Fruit fly (Drosophila melanogaster) whole organism, embryonic: ENCODE measurements around the gene CG11598.

ENCODE experiments used
- Asciz ChIP-seq: fragments of 200-800 bp; sonication (Bioruptor generic); optimal IDR thresholded peaks from 2 replicates; lab custom pipeline; 2017; ENCODE audit warnings: missing biosample characterization, mild to moderate bottlenecking, missing genetic modification characterization, missing genetic modification reagents
- Awh ChIP-seq: fragments of 200-800 bp; sonication (Bioruptor generic); IDR thresholded peaks from 2 replicates; pipeline ENCODE4, ENCODE4 v1.3.6; 2022; ENCODE audit warnings: missing biosample characterization, missing genetic modification characterization
- BtbVII ChIP-seq: fragments of 200-800 bp; sonication (Bioruptor generic); optimal IDR thresholded peaks from 3 replicates; lab custom pipeline; 2017; ENCODE audit warnings: missing biosample characterization, mild to moderate bottlenecking, missing genetic modification characterization
- CG10209 ChIP-seq: fragments of 200-800 bp; sonication (Bioruptor generic); optimal IDR thresholded peaks from 3 replicates; lab custom pipeline; 2017; ENCODE audit warnings: missing biosample characterization, mild to moderate bottlenecking, missing genetic modification characterization, missing genetic modification reagents
- CG10543 ChIP-seq: fragments of 200-800 bp; sonication (Bioruptor generic); optimal IDR thresholded peaks from 3 replicates; lab custom pipeline; 2017; ENCODE audit warnings: missing biosample characterization, mild to moderate bottlenecking, missing genetic modification characterization, moderate library complexity
- CG11085 ChIP-seq: fragments of 200-800 bp; sonication (Bioruptor generic); IDR thresholded peaks from 2 replicates; pipeline ENCODE4 v1.3.6; 2022; ENCODE audit warnings: missing biosample characterization, missing genetic modification characterization
- CG11723 ChIP-seq: fragments of 200-800 bp; sonication (Bioruptor generic); optimal IDR thresholded peaks from 2 replicates; lab custom pipeline; 2017; ENCODE audit warnings: missing biosample characterization, mild to moderate bottlenecking, missing genetic modification characterization
- CG12299 ChIP-seq: fragments of 200-800 bp; sonication (Bioruptor generic); optimal IDR thresholded peaks from 2 replicates; lab custom pipeline; 2018; ENCODE audit warnings: missing biosample characterization, mild to moderate bottlenecking, missing genetic modification characterization
- CG13287 ChIP-seq: fragments of 200-800 bp; sonication (Bioruptor generic); IDR thresholded peaks from 2 replicates; pipeline ENCODE4 v1.3.6; 2022; ENCODE audit warnings: missing biosample characterization, missing genetic modification characterization; ENCODE audit not compliant: partially characterized antibody
- CG17912 ChIP-seq: fragments of 200-800 bp; sonication (Bioruptor generic); optimal IDR thresholded peaks from 2 replicates; lab custom pipeline; 2018; ENCODE audit warnings: missing biosample characterization, mild to moderate bottlenecking, missing genetic modification characterization
- CG18476 ChIP-seq: fragments of 200-800 bp; sonication (Bioruptor generic); optimal IDR thresholded peaks from 2 replicates; lab custom pipeline; 2016; ENCODE audit warnings: missing biosample characterization, mild to moderate bottlenecking, missing genetic modification characterization
- CG2116 ChIP-seq: fragments of 200-800 bp; sonication (Bioruptor generic); optimal IDR thresholded peaks from 3 replicates; lab custom pipeline; 2018; ENCODE audit warnings: missing biosample characterization, mild to moderate bottlenecking, missing genetic modification characterization
- CG2889 ChIP-seq: fragments of 200-800 bp; sonication (Bioruptor generic); IDR thresholded peaks from 3 replicates; pipeline ENCODE4 v1.3.6; 2022; ENCODE audit warnings: missing biosample characterization, missing genetic modification characterization
- CG5180 ChIP-seq: fragments of 200-800 bp; sonication (Bioruptor generic); optimal IDR thresholded peaks from 3 replicates; lab custom pipeline; 2017; ENCODE audit warnings: missing biosample characterization, missing genetic modification characterization, mild to moderate bottlenecking, moderate library complexity, missing genetic modification reagents
- CG7271 ChIP-seq: fragments of 200-800 bp; sonication (Bioruptor generic); optimal IDR thresholded peaks from 2 replicates; lab custom pipeline; 2018; ENCODE audit warnings: missing biosample characterization, mild to moderate bottlenecking, missing genetic modification characterization, moderate library complexity
- CG9797 ChIP-seq: fragments of 200-800 bp; sonication (Bioruptor generic); optimal IDR thresholded peaks from 3 replicates; lab custom pipeline; 2018; ENCODE audit warnings: missing biosample characterization, mild to moderate bottlenecking, missing genetic modification characterization
- Chrac-16 ChIP-seq: fragments of 200-800 bp; sonication (Bioruptor generic); optimal IDR thresholded peaks from 3 replicates; lab custom pipeline; 2016; ENCODE audit warnings: missing biosample characterization, missing genetic modification characterization
- Dbx ChIP-seq: fragments of 200-800 bp; sonication (Bioruptor generic); IDR thresholded peaks from 3 replicates; pipeline ENCODE4 v1.3.6; 2022; ENCODE audit warnings: missing biosample characterization, missing genetic modification characterization
- Hand ChIP-seq: fragments of 200-800 bp; sonication (Bioruptor generic); optimal IDR thresholded peaks from 2 replicates; lab custom pipeline; 2017; ENCODE audit warnings: mild to moderate bottlenecking, missing biosample characterization, missing genetic modification reagents, missing genetic modification characterization
- HmgD ChIP-seq: fragments of 200-800 bp; sonication (Bioruptor generic); optimal IDR thresholded peaks from 3 replicates; lab custom pipeline; 2016; ENCODE audit warnings: missing biosample characterization, missing genetic modification characterization
- Jarid2 ChIP-seq: fragments of 200-800 bp; sonication (Bioruptor generic); optimal IDR thresholded peaks from 3 replicates; lab custom pipeline; 2017; ENCODE audit warnings: mild to moderate bottlenecking, missing biosample characterization, missing genetic modification reagents, missing genetic modification characterization
- Kr ChIP-seq: fragments of 200-800 bp; sonication (Bioruptor generic); optimal IDR thresholded peaks from 2 replicates; lab custom pipeline; 2017; ENCODE audit warnings: missing biosample characterization, mild to moderate bottlenecking, missing genetic modification characterization
- Lpt ChIP-seq: fragments of >200 bp; optimal IDR thresholded peaks from 2 replicates; lab custom pipeline; 2018; ENCODE audit warnings: missing biosample characterization, missing genetic modification characterization
- Nf-YB ChIP-seq: fragments of 200-800 bp; sonication (Bioruptor generic); optimal IDR thresholded peaks from 3 replicates; lab custom pipeline; 2019; ENCODE audit warnings: missing biosample characterization, mild to moderate bottlenecking, missing genetic modification characterization, moderate library complexity
- NfI ChIP-seq: fragments of 200-800 bp; sonication (Bioruptor generic); optimal IDR thresholded peaks from 3 replicates; lab custom pipeline; 2018; ENCODE audit warnings: missing biosample characterization, mild to moderate bottlenecking, missing genetic modification characterization, moderate library complexity
- Oaz ChIP-seq: fragments of 200-800 bp; sonication (Bioruptor generic); IDR thresholded peaks from 2 replicates; pipeline ENCODE4 v1.3.6; 2022; ENCODE audit warnings: missing biosample characterization, missing genetic modification characterization
- Rx ChIP-seq: fragments of 200-800 bp; sonication (Bioruptor generic); IDR thresholded peaks from 2 replicates; pipeline ENCODE4 v1.3.6; 2022; ENCODE audit warnings: missing biosample characterization, missing genetic modification characterization
- Sox100B ChIP-seq: fragments of 200-800 bp; sonication (Bioruptor generic); optimal IDR thresholded peaks from 3 replicates; lab custom pipeline; 2018; ENCODE audit warnings: missing biosample characterization, mild to moderate bottlenecking, missing genetic modification characterization
- Xrp1 ChIP-seq: fragments of 200-800 bp; sonication (Bioruptor generic); IDR thresholded peaks from 2 replicates; pipeline ENCODE4 v1.3.6; 2022; ENCODE audit warnings: missing biosample characterization, missing genetic modification characterization
- ab ChIP-seq: fragments of 200-800 bp; sonication (Bioruptor generic); optimal IDR thresholded peaks from 2 replicates; lab custom pipeline; 2016; ENCODE audit warnings: missing biosample characterization, missing genetic modification characterization
- ac ChIP-seq: fragments of 200-800 bp; sonication (Bioruptor generic); optimal IDR thresholded peaks from 3 replicates; lab custom pipeline; 2017; ENCODE audit warnings: missing biosample characterization, mild to moderate bottlenecking, missing genetic modification characterization
- ci ChIP-seq: fragments of 200-800 bp; sonication (Bioruptor generic); IDR thresholded peaks from 3 replicates; pipeline ENCODE4 v1.3.6; 2022; ENCODE audit warnings: missing biosample characterization, missing genetic modification characterization
- fd102C ChIP-seq: fragments of 200-800 bp; sonication (Bioruptor generic); optimal IDR thresholded peaks from 2 replicates; lab custom pipeline; 2018; ENCODE audit warnings: missing biosample characterization, mild to moderate bottlenecking, missing genetic modification characterization, moderate library complexity
- fd64A ChIP-seq: fragments of 200-800 bp; sonication (Bioruptor generic); optimal IDR thresholded peaks from 3 replicates; lab custom pipeline; 2018; ENCODE audit warnings: missing biosample characterization, mild to moderate bottlenecking, missing genetic modification characterization
- ftz-f1 ChIP-seq: fragments of 200-800 bp; sonication (Bioruptor generic); optimal IDR thresholded peaks from 2 replicates; lab custom pipeline; 2016; ENCODE audit warnings: missing biosample characterization, missing genetic modification characterization
- grn ChIP-seq: fragments of 200-800 bp; sonication (Bioruptor generic); optimal IDR thresholded peaks from 3 replicates; lab custom pipeline; 2017; ENCODE audit warnings: missing biosample characterization, missing genetic modification characterization
- ham ChIP-seq: fragments of 200-800 bp; sonication (Bioruptor generic); IDR thresholded peaks from 2 replicates; pipeline ENCODE4 v1.3.6; 2022; ENCODE audit warnings: missing biosample characterization, missing genetic modification characterization
- hkb ChIP-seq, 2 experiments: fragments of 200-800 bp in 1 of 2; fragments of >200 bp in 1 of 2; sonication (Bioruptor generic) in 1 of 2; IDR thresholded peaks in 1 of 2; optimal IDR thresholded peaks in 1 of 2; 2 replicates each; pipeline versions ENCODE4 v1.3.6 to Lab custom; 2017 to 2022; ENCODE audit warnings: missing biosample characterization in 1 of 2, missing genetic modification characterization in 1 of 2
- mirr ChIP-seq: fragments of 200-800 bp; sonication (Bioruptor generic); optimal IDR thresholded peaks from 3 replicates; lab custom pipeline; 2018; ENCODE audit warnings: missing biosample characterization, mild to moderate bottlenecking, missing genetic modification characterization
- pb ChIP-seq: fragments of 200-800 bp; sonication (Bioruptor generic); optimal IDR thresholded peaks from 3 replicates; lab custom pipeline; 2016; ENCODE audit warnings: missing biosample characterization, missing genetic modification characterization
- psq ChIP-seq: fragments of 200-800 bp; sonication (Bioruptor generic); optimal IDR thresholded peaks from 2 replicates; lab custom pipeline; 2017; ENCODE audit warnings: missing biosample characterization, missing genetic modification characterization
- schlank ChIP-seq: fragments of 200-800 bp; sonication (Bioruptor generic); optimal IDR thresholded peaks from 2 replicates; lab custom pipeline; 2018; ENCODE audit warnings: missing biosample characterization, mild to moderate bottlenecking, missing genetic modification characterization
- scrt ChIP-seq: fragments of 200-800 bp; sonication (Bioruptor generic); optimal IDR thresholded peaks from 2 replicates; lab custom pipeline; 2018; ENCODE audit warnings: missing biosample characterization, mild to moderate bottlenecking, missing genetic modification characterization, moderate library complexity
- slou ChIP-seq: fragments of 200-800 bp; sonication (Bioruptor generic); optimal IDR thresholded peaks from 3 replicates; lab custom pipeline; 2016; ENCODE audit warnings: missing biosample characterization, missing genetic modification characterization
- tll ChIP-seq, 2 experiments: fragments of 200-800 bp in 1 of 2; fragments of >200 bp in 1 of 2; sonication (Bioruptor generic) in 1 of 2; optimal IDR thresholded peaks; 2 replicates each; lab custom pipeline; 2017 to 2019; ENCODE audit warnings: missing biosample characterization in 2 of 2, missing genetic modification characterization in 2 of 2, mild to moderate bottlenecking in 1 of 2, moderate library complexity in 1 of 2
- tna ChIP-seq: fragments of 200-800 bp; sonication (Bioruptor generic); IDR thresholded peaks from 2 replicates; pipeline ENCODE4 v1.3.6; 2022; ENCODE audit warnings: missing biosample characterization, missing genetic modification characterization; ENCODE audit not compliant: partially characterized antibody
- ttk ChIP-seq: fragments of 200-800 bp; sonication (Bioruptor generic); IDR thresholded peaks from 2 replicates; pipeline ENCODE4 v2.1.2; 2022; ENCODE audit warnings: missing biosample characterization, missing genetic modification characterization
- twi ChIP-seq: fragments of 200-800 bp; optimal IDR thresholded peaks from 2 replicates; lab custom pipeline; 2019; ENCODE audit warnings: missing biosample characterization, mild to moderate bottlenecking, missing genetic modification characterization, moderate library complexity
- unc-4 ChIP-seq: fragments of 200-800 bp; sonication (Bioruptor generic); IDR thresholded peaks from 2 replicates; pipeline ENCODE4 v1.3.6; 2022; ENCODE audit warnings: missing biosample characterization, missing genetic modification characterization; ENCODE audit not compliant: partially characterized antibody
- z ChIP-seq: fragments of 200-800 bp; sonication (Bioruptor generic); IDR thresholded peaks from 3 replicates; pipeline ENCODE4 v1.3.6; 2022; ENCODE audit warnings: missing biosample characterization, missing genetic modification characterization
- zf30C ChIP-seq: fragments of 200-800 bp; sonication (Bioruptor generic); optimal IDR thresholded peaks from 3 replicates; lab custom pipeline; 2018; ENCODE audit warnings: missing biosample characterization, mild to moderate bottlenecking, missing genetic modification characterization

The CG11598 gene

dm6 chr3R:12647954-12648353, 13.2 kb downstream of the CG11598 start, which contains the start of gene Dtg (continued):
- TF ChIP-seq Jarid2 (GFP tag; lab: Kevin White, UChicago) (peak; percentile 72), Oaz (no peak), CG2889 (no peak), pb (GFP tag; lab: Kevin White, UChicago) (no peak), CG10543 (no peak), HmgD (GFP tag; lab: Kevin White, UChicago) (no peak), Chrac-16 (GFP tag; lab: Kevin White, UChicago) (no peak), Hand (GFP tag; lab: Kevin White, UChicago) (no peak), ham (GFP tag; lab: Robert Waterston, UW) (no peak), psq (GFP tag; lab: Kevin White, UChicago) (no peak), tna (GFP tag; lab: Robert Waterston, UW) (no peak), ab (GFP tag; lab: Kevin White, UChicago) (no peak), slou (GFP tag; lab: Kevin White, UChicago) (no peak), scrt (GFP tag; lab: Kevin White, UChicago) (no peak), ttk (GFP tag; lab: Robert Waterston, UW) (no peak), CG18476 (no peak), CG2116 (no peak), Nf-YB (GFP tag; lab: Kevin White, UChicago) (no peak), mirr (GFP tag; lab: Kevin White, UChicago) (no peak), BtbVII (GFP tag; lab: Kevin White, UChicago) (no peak), CG10209 (GFP tag; lab: Kevin White, UChicago) (no peak), NfI (GFP tag; lab: Kevin White, UChicago) (no peak), Awh (no peak), Sox100B (no peak), CG11723 (no peak), CG7271 (tag; lab: Kevin White, UChicago) (no peak), Asciz (GFP tag; lab: Kevin White, UChicago) (no peak), fd64A (no peak), tll (GFP tag; optimal IDR thresholded peaks at IDR 0.05; lab: Kevin White, UChicago) (peak in 1 of 2 experiments; percentile 93), CG12299 (tag; lab: Kevin White, UChicago) (no peak), unc-4 (GFP tag; lab: Robert Waterston, UW) (no peak), schlank (tag; lab: Kevin White, UChicago) (no peak), ftz-f1 (GFP tag; lab: Kevin White, UChicago) (no peak), CG9797 (GFP tag; lab: Kevin White, UChicago) (no peak), CG5180 (GFP tag; lab: Kevin White, UChicago) (peak; percentile 34), Dbx (GFP tag; lab: Robert Waterston, UW) (no peak), Rx (no peak), CG13287 (no peak), zf30C (no peak), Xrp1 (no peak), grn (GFP tag; lab: Kevin White, UChicago) (no peak), ci (GFP tag; lab: Robert Waterston, UW) (0 out of 3 replicates have a peak, but pooled peaks have one; percentile 52), fd102C (no peak), twi (tag; lab: Kevin White, UChicago) (peak; percentile 70), CG11085 (GFP tag; lab: Robert Waterston, UW) (no peak), Kr (GFP tag; lab: Kevin White, UChicago) (no peak), CG17912 (GFP tag; lab: Kevin White, UChicago) (no peak), Lpt (GFP tag; lab: Kevin White, UChicago) (no peak), hkb (optimal IDR thresholded peaks at IDR 0.05; lab: Kevin White, UChicago) (no peak), hkb (GFP tag; IDR thresholded peaks at IDR 0.05; lab: Robert Waterston, UW) (no peak), ac (GFP tag; lab: Kevin White, UChicago) (peak; percentile 97), z (no peak)
